Worm (Caenorhabditis elegans): ENCODE data around the gene dhps-1.

DNA sequence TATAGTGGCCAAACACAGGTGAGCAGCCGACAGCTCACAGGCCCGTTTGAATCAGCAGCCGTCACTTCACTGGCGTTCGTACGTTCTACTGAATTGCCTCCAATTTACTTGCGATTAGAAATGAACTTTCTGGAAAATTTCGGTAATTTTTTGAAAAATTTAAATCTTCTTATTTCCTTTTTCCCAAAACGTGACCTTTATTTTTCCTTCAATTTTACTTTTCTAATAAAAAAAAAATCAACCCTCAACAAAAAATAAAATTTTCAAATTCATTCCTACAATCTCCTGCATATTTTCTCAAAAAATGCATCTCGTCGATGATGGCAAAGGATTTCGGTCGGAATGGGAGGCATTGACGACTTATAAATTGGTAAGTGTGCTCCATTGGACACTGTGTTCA is 44.3 kb upstream of the dhps-1 start, which contains the start of gene W03C9.8:
- TF ChIP-seq lin-13 (tag; optimal IDR thresholded peaks at IDR 0.05) (no peak), nhr-12 (tag; optimal IDR thresholded peaks at IDR 0.05) (no peak), ceh-83 (GFP tag; optimal IDR thresholded peaks at IDR 0.05) (no peak), ceh-43 (GFP tag; optimal IDR thresholded peaks at IDR 0.05) (no peak), ces-1 (GFP tag; optimal IDR thresholded peaks at IDR 0.05) (no peak), unc-62 (GFP tag; optimal IDR thresholded peaks at IDR 0.05) (no peak), nhr-237 (tag; optimal IDR thresholded peaks at IDR 0.05) (no peak), lsy-2 (tag; optimal IDR thresholded peaks at IDR 0.05) (no peak), lin-32 (GFP tag; optimal IDR thresholded peaks at IDR 0.05) (no peak), drap-1 (GFP tag; optimal IDR thresholded peaks at IDR 0.05) (no peak), pha-4 (tag; optimal IDR thresholded peaks at IDR 0.05) (no peak), mep-1 (tag; optimal IDR thresholded peaks at IDR 0.05) (no peak), ztf-11 (tag; optimal IDR thresholded peaks at IDR 0.05) (no peak)
